Worm (Caenorhabditis elegans) whole organism, L2 larva: ENCODE results near the gene T13H5.1.

ENCODE experiments used
- aly-2 ChIP-seq: fragments of 150-350 bp; optimal IDR thresholded peaks from 2 replicates; lab custom pipeline; 2014; ENCODE audit warnings: missing biosample characterization, missing genetic modification characterization
- ama-1 ChIP-seq: fragments of 150-350 bp; optimal IDR thresholded peaks from 2 replicates; lab custom pipeline; 2018; ENCODE audit warnings: inconsistent platforms
- dmd-4 ChIP-seq: sonication (generic microtip); optimal IDR thresholded peaks from 2 replicates; lab custom pipeline; 2017; ENCODE audit warnings: missing biosample characterization, missing genetic modification characterization
- elt-1 ChIP-seq: fragments of 150-350 bp; optimal IDR thresholded peaks from 2 replicates; lab custom pipeline; 2014; ENCODE audit warnings: missing biosample characterization, missing genetic modification characterization
- elt-3 ChIP-seq: sonication (generic microtip); optimal IDR thresholded peaks from 2 replicates; lab custom pipeline; 2017; ENCODE audit warnings: missing biosample characterization, missing genetic modification characterization
- lin-11 ChIP-seq: fragments of 150-350 bp; sonication (generic microtip); optimal IDR thresholded peaks from 2 replicates; lab custom pipeline; 2014; ENCODE audit warnings: missing biosample characterization, missing genetic modification characterization, inconsistent platforms, mixed read lengths
- lin-13 ChIP-seq: fragments of 150-350 bp; optimal IDR thresholded peaks from 2 replicates; lab custom pipeline; 2014; ENCODE audit warnings: missing biosample characterization, missing genetic modification reagents, missing genetic modification characterization
- lin-39 ChIP-seq: fragments of 150-350 bp; optimal IDR thresholded peaks from 2 replicates; lab custom pipeline; 2014; ENCODE audit warnings: missing biosample characterization, missing genetic modification reagents, missing genetic modification characterization
- lsy-2 ChIP-seq, 2 experiments: fragments of 150-350 bp in 1 of 2; sonication (generic microtip) in 1 of 2; optimal IDR thresholded peaks; 2 replicates each; lab custom pipeline; 2014 to 2017; ENCODE audit warnings: missing biosample characterization in 2 of 2, missing genetic modification characterization in 2 of 2
- nhr-11 ChIP-seq: fragments of 150-350 bp; optimal IDR thresholded peaks from 2 replicates; lab custom pipeline; 2014; ENCODE audit warnings: missing biosample characterization, missing genetic modification characterization
- nhr-6 ChIP-seq: fragments of 150-350 bp; optimal IDR thresholded peaks from 2 replicates; lab custom pipeline; 2014; ENCODE audit warnings: missing biosample characterization, missing genetic modification characterization
- peb-1 ChIP-seq: fragments of 150-350 bp; optimal IDR thresholded peaks from 2 replicates; lab custom pipeline; 2014; ENCODE audit warnings: missing biosample characterization, missing genetic modification characterization
- unc-55 ChIP-seq: fragments of 150-350 bp; sonication (generic microtip); optimal IDR thresholded peaks from 3 replicates; lab custom pipeline; 2014; ENCODE audit warnings: missing biosample characterization, missing genetic modification reagents, missing genetic modification characterization

DNA sequence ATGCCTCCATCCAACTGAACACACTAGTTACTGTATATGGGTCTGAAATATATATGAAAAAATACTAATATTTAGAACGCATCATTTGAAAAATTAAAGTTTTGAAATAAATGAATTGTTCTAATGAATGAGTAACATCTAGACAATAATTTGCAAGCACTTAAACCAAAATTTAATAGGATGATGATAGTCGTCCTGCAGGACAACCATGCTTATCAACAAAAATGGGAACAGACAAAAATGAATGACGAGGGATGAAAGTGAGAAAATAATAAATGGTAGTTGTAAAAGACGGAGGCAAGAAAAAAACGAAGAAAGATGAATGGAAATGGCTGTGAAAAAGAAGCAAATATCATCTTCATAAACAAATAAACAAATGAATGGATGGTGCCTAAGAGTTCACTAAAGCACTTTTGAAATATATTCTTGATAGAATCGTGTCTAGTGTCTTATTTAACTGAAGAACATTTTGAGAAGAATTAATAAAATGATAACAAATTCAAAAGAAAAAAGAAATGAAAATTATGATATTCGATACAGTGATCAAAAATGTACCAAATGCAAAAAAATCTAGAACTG, 22.4 kb upstream of the T13H5.1 start, which contains the start of gene gldi-7:
- TF ChIP-seq ama-1 (lab: Kevin White, UChicago) = no peak
- TF ChIP-seq unc-55 (GFP tag; lab: Kevin White, UChicago) = no peak
- no peak for TF ChIP-seq aly-2 (tag; lab: Kevin White, UChicago)
- no peak for TF ChIP-seq elt-1 (tag; lab: Kevin White, UChicago)
- TF ChIP-seq nhr-6 (tag; lab: Kevin White, UChicago) = no peak
- TF ChIP-seq lsy-2 (tag; optimal IDR thresholded peaks at IDR 0.05; lab: Kevin White, UChicago) = no peak
- TF ChIP-seq elt-3 (tag; lab: Kevin White, UChicago) = no peak
- no peak for TF ChIP-seq peb-1 (tag; lab: Kevin White, UChicago)
- TF ChIP-seq dmd-4 (tag; lab: Kevin White, UChicago) = no peak
- no peak for TF ChIP-seq lin-13
- TF ChIP-seq lin-39 = no peak
- TF ChIP-seq lin-11 = no peak
- no peak for TF ChIP-seq nhr-11 (tag; lab: Kevin White, UChicago)
